Worm (Caenorhabditis elegans) whole organism, late embryonic: ENCODE data around the gene F28B12.6.

Source experiments
- K09A11.1 ChIP-seq: sonication (generic microtip); optimal IDR thresholded peaks from 2 replicates; lab custom pipeline; 2017; ENCODE audit warnings: antibody characterized with exemption, mild to moderate bottlenecking, missing genetic modification characterization, missing compliant biosample characterization; ENCODE audit not compliant: insufficient read depth
- ama-1 ChIP-seq: fragments of 150-350 bp; optimal IDR thresholded peaks from 2 replicates; lab custom pipeline; 2014
- ceh-14 ChIP-seq: sonication (generic microtip); optimal IDR thresholded peaks from 2 replicates; lab custom pipeline; 2016; ENCODE audit warnings: missing genotype, missing genetic modification characterization, missing compliant biosample characterization
- ceh-45 ChIP-seq: fragments of 200-800 bp; sonication (Bioruptor generic); IDR thresholded peaks from 2 replicates; pipeline ENCODE4 v1.3.6; 2022; ENCODE audit warnings: missing genetic modification reagents, missing genetic modification characterization, missing compliant biosample characterization
- ceh-6 ChIP-seq: fragments of 200-800 bp; sonication (Bioruptor generic); optimal IDR thresholded peaks from 2 replicates; lab custom pipeline; 2018; ENCODE audit warnings: mild to moderate bottlenecking, missing genetic modification characterization, missing compliant biosample characterization
- dve-1 ChIP-seq: sonication (generic microtip); optimal IDR thresholded peaks from 2 replicates; lab custom pipeline; 2017; ENCODE audit warnings: antibody characterized with exemption, mild to moderate bottlenecking, missing genetic modification characterization, missing compliant biosample characterization
- pag-3 ChIP-seq: sonication (generic microtip); optimal IDR thresholded peaks from 2 replicates; lab custom pipeline; 2016; ENCODE audit warnings: missing compliant biosample characterization, missing genetic modification characterization, borderline replicate concordance
- pha-4 ChIP-seq: fragments of 150-350 bp; optimal IDR thresholded peaks from 2 replicates; lab custom pipeline; 2018; ENCODE audit warnings: missing biosample characterization, missing genetic modification reagents, missing genetic modification characterization
- rnt-1 ChIP-seq: sonication (generic microtip); optimal IDR thresholded peaks from 2 replicates; lab custom pipeline; 2016; ENCODE audit warnings: missing genetic modification characterization, missing compliant biosample characterization
- tbx-2 ChIP-seq: sonication (generic microtip); optimal IDR thresholded peaks from 2 replicates; lab custom pipeline; 2016; ENCODE audit warnings: missing genetic modification characterization, missing compliant biosample characterization
- tbx-7 ChIP-seq: sonication (generic microtip); optimal IDR thresholded peaks from 2 replicates; lab custom pipeline; 2016; ENCODE audit warnings: missing genotype, missing genetic modification characterization, missing compliant biosample characterization
- zip-5 ChIP-seq: sonication (generic microtip); optimal IDR thresholded peaks from 2 replicates; lab custom pipeline; 2016; ENCODE audit warnings: missing genetic modification characterization, missing compliant biosample characterization

- TF ChIP-seq rnt-1 (tag; lab: Kevin White, UChicago) (no peak), ceh-6 (GFP tag; lab: Kevin White, UChicago) (no peak), ama-1 (lab: Kevin White, UChicago) (no peak), tbx-2 (no peak), K09A11.1 (tag; lab: Kevin White, UChicago) (no peak), ceh-45 (GFP tag; lab: Robert Waterston, UW) (no peak), zip-5 (no peak), dve-1 (tag; lab: Kevin White, UChicago) (no peak), pag-3 (tag; lab: Kevin White, UChicago) (no peak), pha-4 (tag; lab: Kevin White, UChicago) (no peak), tbx-7 (tag; lab: Kevin White, UChicago) (no peak), ceh-14 (tag; lab: Kevin White, UChicago) (no peak)
Observed at ce11 chrII:5899865-5900486, 40.7 kb upstream of the F28B12.6 start.
